Fruit fly (Drosophila melanogaster): ENCODE data around the gene GABPI.

dm6 chr2L:3009438-3009837, 20.9 kb upstream of the GABPI start:
- TF ChIP-seq CG17806 (tag; optimal IDR thresholded peaks at IDR 0.05) (no peak), EcR (GFP tag; optimal IDR thresholded peaks at IDR 0.05) (no peak), CG14655 (GFP tag; optimal IDR thresholded peaks at IDR 0.05) (no peak), CG15710 (tag; optimal IDR thresholded peaks at IDR 0.05) (no peak), Pif1B (GFP tag; optimal IDR thresholded peaks at IDR 0.05) (no peak), CG34367 (tag; optimal IDR thresholded peaks at IDR 0.05) (no peak), CG9948 (tag; optimal IDR thresholded peaks at IDR 0.05) (no peak), Ets98B (GFP tag; IDR thresholded peaks at IDR 0.05) (no peak), Pif1A (GFP tag; optimal IDR thresholded peaks at IDR 0.05) (no peak), gl (tag; optimal IDR thresholded peaks at IDR 0.05) (no peak), D1 (tag; optimal IDR thresholded peaks at IDR 0.05) (no peak), fd96Ca (GFP tag; IDR thresholded peaks at IDR 0.05) (no peak)

All from whole organism, pupa.